Fruit fly (Drosophila melanogaster): ENCODE results near the gene Rpn13R.

dm6 chrX:5168193-5168592 is 36.5 kb downstream of the Rpn13R start:
- no peak for TF ChIP-seq psq (optimal IDR thresholded peaks at IDR 0.05)
- TF ChIP-seq ttk (optimal IDR thresholded peaks at IDR 0.05), result no peak

All from Kc167 (cell line).